Fruit fly (Drosophila melanogaster): ENCODE data around the gene euc.
A peak's percentile ranks its signal among the peaks of the same experiment; 100 is the strongest.

The euc gene

dm6 chr3R:18993159-18993558, 14.6 kb upstream of the euc start:
- TF ChIP-seq noc (tag; optimal IDR thresholded peaks at IDR 0.05) = no peak

dm6 chr3R:18991721-18992120, 13.1 kb upstream of the euc start:
- no peak for TF ChIP-seq noc (tag; optimal IDR thresholded peaks at IDR 0.05)

dm6 chr3R:18990514-18990913, 11.9 kb upstream of the euc start:
- no peak for TF ChIP-seq noc (tag; optimal IDR thresholded peaks at IDR 0.05)

DNA sequence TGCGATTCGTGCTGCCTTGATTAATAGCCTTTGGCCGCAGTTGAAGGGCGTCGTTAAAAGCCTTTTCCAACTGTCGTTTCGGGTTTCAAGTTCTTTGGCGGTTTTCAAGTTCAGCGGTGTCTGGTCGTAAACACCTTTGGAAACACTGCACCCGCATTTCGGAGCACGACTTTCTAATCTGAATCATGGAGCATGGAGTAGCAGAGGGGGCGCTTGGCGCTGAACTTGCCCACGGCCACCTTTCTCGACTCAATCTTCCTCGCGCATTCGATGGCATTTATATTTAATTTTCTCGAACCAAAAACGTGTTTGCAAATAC, 11.2 kb upstream of the euc start:
- TF ChIP-seq noc (tag; optimal IDR thresholded peaks at IDR 0.05) = no peak

DNA sequence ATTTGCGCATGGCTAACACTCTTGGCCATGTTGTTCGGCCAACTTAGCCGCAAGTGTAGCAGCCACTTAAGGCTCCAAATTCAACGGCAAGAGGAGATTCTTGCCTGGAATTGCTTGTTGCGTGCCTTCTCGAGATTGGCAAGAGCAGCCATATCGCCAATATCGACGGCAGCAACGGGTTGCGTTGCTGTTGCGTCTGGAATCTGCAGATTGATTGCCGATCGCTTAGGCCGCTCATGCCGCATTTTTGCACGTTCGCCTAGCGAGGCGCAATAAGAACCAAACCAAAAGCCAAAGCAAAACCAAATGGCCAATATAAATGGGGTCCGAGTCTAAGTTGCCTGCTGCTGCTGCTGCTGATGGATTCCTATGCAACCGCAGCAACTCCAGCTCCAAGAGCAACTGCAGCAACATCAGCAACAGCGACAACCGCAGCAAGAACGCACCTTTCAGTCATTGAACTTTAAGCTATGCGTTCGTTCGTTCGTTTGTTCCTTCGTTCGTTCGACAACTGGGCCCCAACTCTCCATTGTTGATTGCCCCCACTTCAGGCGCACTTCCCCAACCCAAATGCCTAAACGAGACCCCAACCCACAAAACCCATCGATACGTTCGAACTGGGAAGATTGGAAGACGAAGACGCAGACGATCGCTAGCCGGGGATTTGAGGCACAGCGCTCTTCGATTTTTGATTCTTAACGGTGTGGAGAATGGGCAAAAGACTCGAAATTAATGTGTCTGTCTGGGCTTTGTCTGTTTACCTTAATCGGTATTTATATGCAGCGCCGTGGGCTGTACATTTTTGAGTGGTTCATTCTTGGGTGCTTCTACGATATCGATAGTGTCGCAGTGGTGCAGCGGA, 10.6 kb upstream of the euc start:
- TF ChIP-seq noc (tag; optimal IDR thresholded peaks at IDR 0.05) = no peak

DNA sequence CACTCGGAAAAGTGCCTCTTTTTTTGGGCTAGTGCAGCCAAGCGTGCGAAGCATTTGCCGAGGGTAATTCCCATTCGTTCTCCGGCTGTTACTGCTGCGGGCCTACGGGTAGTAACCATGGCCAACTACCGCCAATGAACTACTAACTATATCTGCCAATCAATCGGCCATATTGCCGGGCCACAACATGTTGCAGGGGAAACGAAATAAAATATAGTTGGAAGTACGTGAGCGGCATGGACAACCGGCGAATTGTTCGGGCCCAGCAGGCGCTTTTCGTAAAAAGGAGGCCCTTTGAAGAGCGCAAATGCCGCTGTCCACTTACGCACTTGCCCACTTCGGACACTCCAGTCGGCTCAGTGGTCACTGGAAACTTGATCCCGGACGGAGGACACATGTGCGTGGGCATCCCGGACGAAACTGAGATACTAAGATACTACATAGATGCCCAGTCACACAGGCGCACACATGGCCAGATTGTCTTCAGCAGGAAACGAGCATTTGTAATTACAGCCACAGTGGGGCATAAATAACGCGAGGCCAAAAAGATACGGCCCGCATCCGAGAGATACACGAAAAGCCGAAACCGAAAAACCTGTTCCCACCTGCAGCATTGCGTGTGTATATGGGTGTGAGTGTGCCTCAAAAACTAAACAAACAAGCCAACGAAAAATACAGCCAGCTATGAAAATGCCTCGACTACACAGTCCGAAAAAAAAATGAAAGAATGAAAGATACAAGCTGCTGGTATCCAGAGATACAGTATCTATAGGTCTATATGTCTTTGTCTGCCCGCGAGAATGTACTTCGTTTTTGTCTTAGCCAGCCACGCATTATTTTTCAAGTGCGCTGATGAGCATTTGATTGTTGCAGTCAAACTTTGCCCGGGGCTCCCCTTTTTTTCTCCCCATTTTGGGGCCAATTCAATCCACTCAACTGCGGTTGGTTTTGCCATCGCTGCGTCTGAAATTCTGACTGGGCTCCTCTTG, 9.1 kb upstream of the euc start:
- no peak for TF ChIP-seq noc (tag; optimal IDR thresholded peaks at IDR 0.05)

dm6 chr3R:18986089-18986887, 7.7 kb upstream of the euc start:
- TF ChIP-seq noc (tag; optimal IDR thresholded peaks at IDR 0.05) = no peak

DNA sequence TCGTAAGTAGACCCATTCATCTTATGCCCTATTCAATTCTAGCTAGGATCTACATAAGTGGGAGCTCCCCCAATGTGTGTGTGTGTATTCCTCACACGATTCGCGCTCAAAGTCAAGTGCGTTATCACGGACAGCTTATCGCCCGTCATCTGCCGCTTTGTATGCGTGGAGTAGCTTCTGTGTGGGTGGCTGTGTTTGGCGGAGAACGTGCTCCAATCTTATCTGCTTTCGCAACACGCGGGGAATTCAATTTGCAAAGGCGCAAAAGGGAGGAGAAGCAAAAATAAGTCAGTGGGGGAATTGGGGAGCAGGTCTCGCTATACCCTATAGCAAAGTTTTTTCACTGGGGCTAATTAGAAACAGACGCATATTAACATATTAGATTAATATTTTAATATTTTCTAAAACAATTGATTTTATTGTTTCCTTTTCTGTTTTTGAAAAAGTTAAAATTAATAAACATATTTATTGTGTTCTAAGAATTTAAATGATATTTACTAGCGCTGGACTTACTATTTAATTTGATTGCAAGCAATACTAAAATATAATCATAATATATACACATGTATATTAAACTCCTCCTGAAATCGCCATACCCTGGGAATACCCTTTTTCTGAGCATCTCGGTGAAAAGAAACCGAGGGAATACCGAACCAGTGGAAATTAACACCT, 6.6 kb upstream of the euc start:
- TF ChIP-seq noc (tag; optimal IDR thresholded peaks at IDR 0.05) = peak; percentile 97

dm6 chr3R:18983614-18984185, 5.1 kb upstream of the euc start, which contains the start of the genes snRNP-U1-C and gukh:
TSS of gene snRNP-U1-C (minus strand) at chr3R:18983650.
TSS of gene gukh (plus strand) at chr3R:18984025.
- peak; percentile 58 for TF ChIP-seq noc (tag; optimal IDR thresholded peaks at IDR 0.05)

DNA sequence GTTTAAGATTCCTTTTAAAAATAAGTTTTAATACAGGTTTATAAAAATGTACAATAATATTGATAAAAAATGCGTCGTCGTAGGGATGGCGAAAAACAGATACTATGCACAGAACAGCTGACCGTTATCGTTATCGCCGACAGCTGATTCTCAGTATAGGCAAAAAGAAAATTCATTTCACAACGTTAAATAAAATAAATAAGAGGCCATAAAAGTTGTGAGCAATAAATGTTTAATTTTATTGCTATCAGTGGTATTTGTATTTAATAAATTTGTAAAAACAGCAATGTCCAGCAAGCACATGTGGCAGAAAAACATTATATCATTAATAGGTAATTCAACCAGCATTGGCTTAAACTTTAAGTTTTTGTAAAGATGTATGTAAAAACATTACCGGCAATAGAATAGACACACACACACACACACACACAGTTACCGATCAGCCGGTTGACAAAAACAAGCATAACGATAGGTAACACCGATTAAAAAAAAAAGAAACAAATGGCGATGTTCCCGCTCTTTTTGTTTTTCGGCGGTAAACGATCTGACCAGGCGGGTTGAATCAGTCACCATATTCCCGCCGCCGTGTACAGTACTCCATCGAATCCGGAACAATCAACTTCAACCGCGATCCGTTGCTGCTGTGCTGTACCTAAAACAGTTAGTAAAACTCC, 2.4 kb upstream of the euc start, which contains the start of the genes dnk and Smu1:
dnk (plus strand) TSS at position 133 of the 674 bp plus-strand sequence.
Smu1 (minus strand) TSS at position 462 of the 674 bp plus-strand sequence.
- TF ChIP-seq noc (tag; optimal IDR thresholded peaks at IDR 0.05) = no peak

DNA sequence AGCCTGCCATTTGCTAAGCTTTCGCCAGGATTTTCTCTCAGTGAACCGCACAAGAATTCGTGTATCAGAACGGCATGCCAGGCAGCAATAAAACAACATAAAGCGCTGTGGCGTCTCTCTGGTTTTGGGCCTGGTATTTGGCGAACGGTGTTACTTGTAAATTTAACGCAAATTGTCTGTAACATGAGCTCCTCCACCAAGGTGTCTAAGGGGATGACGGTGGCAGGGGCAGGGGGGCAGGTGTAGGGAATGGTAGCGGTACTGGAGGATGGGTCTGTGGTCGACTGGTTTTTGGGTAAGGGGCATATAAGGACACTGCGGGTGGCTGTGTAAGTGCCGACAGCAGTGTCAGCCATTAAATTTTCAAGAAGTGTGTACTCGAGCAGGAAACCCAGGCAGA, 13.8 kb downstream of the euc start:
- no peak for TF ChIP-seq noc (tag; optimal IDR thresholded peaks at IDR 0.05)

DNA sequence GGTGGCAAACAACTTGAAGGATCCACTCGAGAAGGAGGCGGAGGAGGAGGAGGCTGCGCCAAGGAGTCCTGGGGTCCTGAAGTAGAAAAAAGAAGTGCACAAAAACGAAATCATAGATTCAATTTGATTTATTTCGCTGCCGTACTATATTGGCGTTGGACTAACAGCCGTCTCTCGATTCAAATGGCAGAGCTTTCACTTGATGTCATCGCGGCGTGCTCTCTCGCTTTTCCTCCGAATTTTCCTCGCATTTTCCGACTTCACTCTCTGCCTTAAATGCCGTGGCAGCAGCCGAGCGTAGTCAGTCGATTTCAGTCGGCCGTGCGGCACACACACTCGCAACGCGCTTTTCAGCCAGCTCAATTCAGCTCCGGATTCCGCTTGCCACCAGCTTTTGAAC, 28.7 kb downstream of the euc start, which contains the start of gene CG43732:
CG43732 (plus strand) TSS at position 301 of the 400 bp plus-strand sequence.
- no peak for TF ChIP-seq noc (tag; optimal IDR thresholded peaks at IDR 0.05)

DNA sequence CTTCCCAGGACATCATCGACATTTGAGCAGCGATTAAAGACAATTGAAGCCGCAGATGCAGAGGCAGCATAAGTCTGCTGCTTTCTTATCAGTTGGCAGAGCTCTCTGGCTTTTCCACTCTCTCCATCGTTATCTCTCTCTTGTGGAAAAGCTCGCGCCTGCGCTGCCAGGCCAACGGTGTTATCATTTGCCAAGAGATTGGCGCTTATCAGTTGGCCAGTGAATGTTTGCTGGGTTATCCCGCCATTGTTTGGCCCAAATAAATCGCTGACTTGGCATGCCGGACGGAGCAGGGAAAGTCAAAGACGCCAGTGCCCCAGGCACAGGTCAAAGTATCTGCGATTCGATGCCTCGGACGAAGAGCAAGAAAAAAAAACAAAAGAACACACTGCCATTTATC, 29.5 kb downstream of the euc start:
- TF ChIP-seq noc (tag; optimal IDR thresholded peaks at IDR 0.05) = no peak

- no peak for TF ChIP-seq noc (tag; optimal IDR thresholded peaks at IDR 0.05)
These were observed 31.3 kb downstream of the euc start for dm6 chr3R:18947307-18947706.

Data from whole organism, larva.